Fruit fly (Drosophila melanogaster) whole organism, embryonic: Measurements from ENCODE around the gene CG45065.

Experiments used
- Atf3 ChIP-seq: fragments of 200-800 bp; sonication (Bioruptor generic); optimal IDR thresholded peaks from 3 replicates; lab custom pipeline; 2016; ENCODE audit warnings: missing biosample characterization, missing genetic modification characterization
- Blimp-1 ChIP-seq: fragments of 200-800 bp; sonication (Bioruptor generic); optimal IDR thresholded peaks from 3 replicates; lab custom pipeline; 2018; ENCODE audit warnings: missing biosample characterization, missing genetic modification characterization, mild to moderate bottlenecking, moderate library complexity, missing genetic modification reagents
- CG10267 ChIP-seq: fragments of 200-800 bp; sonication (Bioruptor generic); optimal IDR thresholded peaks from 2 replicates; lab custom pipeline; 2018; ENCODE audit warnings: missing biosample characterization, mild to moderate bottlenecking, missing genetic modification characterization, moderate library complexity
- CG10959 ChIP-seq: fragments of 200-800 bp; sonication (Bioruptor generic); IDR thresholded peaks from 2 replicates; pipeline ENCODE4 v1.3.6; 2022; ENCODE audit warnings: missing biosample characterization, missing genetic modification characterization
- CG10979 ChIP-seq: fragments of 200-800 bp; sonication (Bioruptor generic); optimal IDR thresholded peaks from 2 replicates; lab custom pipeline; 2018; ENCODE audit warnings: missing biosample characterization, mild to moderate bottlenecking, missing genetic modification characterization, moderate library complexity
- CG11504 ChIP-seq: fragments of 200-800 bp; sonication (Bioruptor generic); optimal IDR thresholded peaks from 3 replicates; lab custom pipeline; 2019; ENCODE audit warnings: missing biosample characterization, mild to moderate bottlenecking, missing genetic modification characterization, moderate library complexity
- CG12391 ChIP-seq: fragments of 200-800 bp; sonication (Bioruptor generic); optimal IDR thresholded peaks from 3 replicates; lab custom pipeline; 2018; ENCODE audit warnings: missing biosample characterization, mild to moderate bottlenecking, missing genetic modification characterization, moderate library complexity
- CG12769 ChIP-seq: fragments of 200-800 bp; sonication (Bioruptor generic); optimal IDR thresholded peaks from 2 replicates; lab custom pipeline; 2019; ENCODE audit warnings: missing biosample characterization, mild to moderate bottlenecking, missing genetic modification characterization, moderate library complexity
- CG13424 ChIP-seq: fragments of 200-800 bp; sonication (Bioruptor generic); optimal IDR thresholded peaks from 2 replicates; lab custom pipeline; 2019; ENCODE audit warnings: missing biosample characterization, mild to moderate bottlenecking, missing genetic modification characterization, moderate library complexity
- CG13894 ChIP-seq: fragments of 200-800 bp; sonication (Bioruptor generic); optimal IDR thresholded peaks from 3 replicates; lab custom pipeline; 2018; ENCODE audit warnings: missing biosample characterization, mild to moderate bottlenecking, missing genetic modification characterization, moderate library complexity
- CG14710 ChIP-seq: fragments of 200-800 bp; sonication (Bioruptor generic); optimal IDR thresholded peaks from 3 replicates; lab custom pipeline; 2019; ENCODE audit warnings: missing biosample characterization, mild to moderate bottlenecking, missing genetic modification characterization, moderate library complexity
- CG15601 ChIP-seq: fragments of 200-800 bp; sonication (Bioruptor generic); optimal IDR thresholded peaks from 3 replicates; lab custom pipeline; 2019; ENCODE audit warnings: missing biosample characterization, mild to moderate bottlenecking, missing genetic modification characterization, moderate library complexity
- CG17361 ChIP-seq: fragments of 200-800 bp; sonication (Bioruptor generic); IDR thresholded peaks from 3 replicates; pipeline ENCODE4 v1.3.6; 2022; ENCODE audit warnings: missing biosample characterization, missing genetic modification characterization
- CG18262 ChIP-seq: fragments of 200-800 bp; optimal IDR thresholded peaks from 3 replicates; lab custom pipeline; 2019; ENCODE audit warnings: missing biosample characterization, mild to moderate bottlenecking, missing genetic modification characterization, moderate library complexity
- CG2678 ChIP-seq: fragments of 200-800 bp; sonication (Bioruptor generic); optimal IDR thresholded peaks from 3 replicates; lab custom pipeline; 2019; ENCODE audit warnings: missing biosample characterization, mild to moderate bottlenecking, missing genetic modification characterization, moderate library complexity
- CG2712 ChIP-seq: fragments of 200-800 bp; optimal IDR thresholded peaks from 3 replicates; lab custom pipeline; 2019; ENCODE audit warnings: missing biosample characterization, mild to moderate bottlenecking, missing genetic modification characterization, moderate library complexity
- CG2889 ChIP-seq: fragments of 200-800 bp; sonication (Bioruptor generic); IDR thresholded peaks from 3 replicates; pipeline ENCODE4 v1.3.6; 2022; ENCODE audit warnings: missing biosample characterization, missing genetic modification characterization
- CG30403 ChIP-seq: fragments of 200-800 bp; sonication (Bioruptor generic); optimal IDR thresholded peaks from 3 replicates; lab custom pipeline; 2016; ENCODE audit warnings: missing biosample characterization, missing genetic modification characterization
- CG31441 ChIP-seq: fragments of 200-800 bp; sonication (Bioruptor generic); IDR thresholded peaks from 2 replicates; pipeline ENCODE4 v1.3.6; 2022; ENCODE audit warnings: missing biosample characterization, missing genetic modification characterization
- CG6813 ChIP-seq: fragments of 200-800 bp; sonication (Bioruptor generic); optimal IDR thresholded peaks from 2 replicates; lab custom pipeline; 2017; ENCODE audit warnings: missing biosample characterization, missing genetic modification characterization, mild to moderate bottlenecking, moderate library complexity, missing genetic modification reagents
- CG7556 ChIP-seq: fragments of 200-800 bp; sonication (Bioruptor generic); optimal IDR thresholded peaks from 2 replicates; lab custom pipeline; 2017; ENCODE audit warnings: missing biosample characterization, mild to moderate bottlenecking, missing genetic modification characterization
- CG7839 ChIP-seq: fragments of 200-800 bp; sonication (Bioruptor generic); optimal IDR thresholded peaks from 3 replicates; lab custom pipeline; 2018; ENCODE audit warnings: missing biosample characterization, mild to moderate bottlenecking, missing genetic modification characterization, moderate library complexity
- CG8388 ChIP-seq: fragments of 200-800 bp; sonication (Bioruptor generic); optimal IDR thresholded peaks from 2 replicates; lab custom pipeline; 2019; ENCODE audit warnings: missing biosample characterization, mild to moderate bottlenecking, missing genetic modification characterization, moderate library complexity
- CoRest ChIP-seq: fragments of 200-800 bp; sonication (Bioruptor generic); optimal IDR thresholded peaks from 3 replicates; lab custom pipeline; 2018; ENCODE audit warnings: missing biosample characterization, mild to moderate bottlenecking, missing genetic modification characterization, moderate library complexity
- Deaf1 ChIP-seq: fragments of 200-800 bp; optimal IDR thresholded peaks from 3 replicates; lab custom pipeline; 2019; ENCODE audit warnings: missing biosample characterization, mild to moderate bottlenecking, missing genetic modification characterization, moderate library complexity
- Hr78 ChIP-seq, 2 experiments: fragments of 200-800 bp in 1 of 2; fragments of >200 bp in 1 of 2; sonication (Bioruptor generic) in 1 of 2; optimal IDR thresholded peaks; 2 replicates each; lab custom pipeline; 2017 to 2019; ENCODE audit warnings: missing biosample characterization in 2 of 2, missing genetic modification characterization in 2 of 2, mild to moderate bottlenecking in 1 of 2, moderate library complexity in 1 of 2
- Lhr ChIP-seq: fragments of 200-800 bp; sonication (Bioruptor generic); optimal IDR thresholded peaks from 3 replicates; lab custom pipeline; 2017; ENCODE audit warnings: mild to moderate bottlenecking, missing biosample characterization, missing genetic modification reagents, missing genetic modification characterization
- Med ChIP-seq: fragments of 200-800 bp; sonication (Bioruptor generic); peaks from one replicate; lab custom pipeline; 2016; ENCODE audit warnings: missing biosample characterization, missing genetic modification characterization, mild to moderate bottlenecking, inconsistent platforms, moderate library complexity
- Oli ChIP-seq: fragments of 200-800 bp; sonication (Bioruptor generic); optimal IDR thresholded peaks from 2 replicates; lab custom pipeline; 2018; ENCODE audit warnings: missing biosample characterization, mild to moderate bottlenecking, missing genetic modification characterization, moderate library complexity
- Sox102F ChIP-seq: fragments of 200-800 bp; sonication (Bioruptor generic); optimal IDR thresholded peaks from 2 replicates; lab custom pipeline; 2018; ENCODE audit warnings: missing biosample characterization, mild to moderate bottlenecking, missing genetic modification characterization, moderate library complexity
- Spps ChIP-seq: fragments of 200-800 bp; sonication (Bioruptor generic); optimal IDR thresholded peaks from 2 replicates; lab custom pipeline; 2018; ENCODE audit warnings: missing biosample characterization, mild to moderate bottlenecking, missing genetic modification characterization
- Ssrp ChIP-seq: fragments of 200-800 bp; sonication (Bioruptor generic); optimal IDR thresholded peaks from 2 replicates; lab custom pipeline; 2018; ENCODE audit warnings: missing biosample characterization, mild to moderate bottlenecking, missing genetic modification characterization, moderate library complexity
- Xbp1 ChIP-seq: fragments of 200-800 bp; sonication (Bioruptor generic); optimal IDR thresholded peaks from 3 replicates; lab custom pipeline; 2016; ENCODE audit warnings: missing biosample characterization, mild to moderate bottlenecking, missing genetic modification characterization
- br ChIP-seq: fragments of >200 bp; optimal IDR thresholded peaks from 2 replicates; lab custom pipeline; 2017
- bsh ChIP-seq, 2 experiments: fragments of 200-800 bp; sonication (Bioruptor generic); optimal IDR thresholded peaks; 2 replicates each; lab custom pipeline; 2017 to 2018; ENCODE audit warnings: mild to moderate bottlenecking in 2 of 2, missing biosample characterization in 2 of 2, missing genetic modification characterization in 2 of 2, moderate library complexity in 1 of 2
- chinmo ChIP-seq: fragments of 200-800 bp; sonication (Bioruptor generic); IDR thresholded peaks from 4 replicates; pipeline ENCODE4 v1.3.6; 2022; ENCODE audit warnings: missing biosample characterization, missing genetic modification characterization; ENCODE audit not compliant: partially characterized antibody
- dmrt11E ChIP-seq: fragments of 200-800 bp; sonication (Bioruptor generic); optimal IDR thresholded peaks from 3 replicates; lab custom pipeline; 2018; ENCODE audit warnings: missing biosample characterization, mild to moderate bottlenecking, missing genetic modification characterization, moderate library complexity
- fd96Cb ChIP-seq: fragments of 200-800 bp; sonication (Bioruptor generic); optimal IDR thresholded peaks from 2 replicates; lab custom pipeline; 2018; ENCODE audit warnings: missing biosample characterization, mild to moderate bottlenecking, missing genetic modification characterization, moderate library complexity
- grau ChIP-seq: fragments of 200-800 bp; optimal IDR thresholded peaks from 3 replicates; lab custom pipeline; 2019; ENCODE audit warnings: missing biosample characterization, mild to moderate bottlenecking, missing genetic modification characterization, moderate library complexity
- gsb-n ChIP-seq: fragments of 200-800 bp; sonication (Bioruptor generic); optimal IDR thresholded peaks from 3 replicates; lab custom pipeline; 2018; ENCODE audit warnings: missing biosample characterization, mild to moderate bottlenecking, missing genetic modification characterization
- kni ChIP-seq: fragments of 200-800 bp; sonication (Bioruptor generic); optimal IDR thresholded peaks from 3 replicates; lab custom pipeline; 2017; ENCODE audit warnings: mild to moderate bottlenecking, missing biosample characterization, missing genetic modification reagents, missing genetic modification characterization
- lola ChIP-seq, 3 experiments: fragments of >200 bp in 2 of 3; fragments of 200-800 bp in 1 of 3; sonication (Bioruptor generic) in 1 of 3; optimal IDR thresholded peaks; 2 replicates each; lab custom pipeline; 2017 to 2019; ENCODE audit warnings: missing biosample characterization in 3 of 3, missing genetic modification characterization in 3 of 3, mild to moderate bottlenecking in 1 of 3, moderate library complexity in 1 of 3
- phol ChIP-seq: fragments of 200-800 bp; sonication (Bioruptor generic); optimal IDR thresholded peaks from 3 replicates; lab custom pipeline; 2018; ENCODE audit warnings: missing biosample characterization, mild to moderate bottlenecking, missing genetic modification characterization, moderate library complexity
- salm ChIP-seq: fragments of 200-800 bp; sonication (Bioruptor generic); optimal IDR thresholded peaks from 2 replicates; lab custom pipeline; 2018; ENCODE audit warnings: missing biosample characterization, mild to moderate bottlenecking, missing genetic modification characterization
- stc ChIP-seq: fragments of 200-800 bp; sonication (Bioruptor generic); IDR thresholded peaks from 2 replicates; pipeline ENCODE4 v1.3.6; 2022; ENCODE audit warnings: missing biosample characterization, missing genetic modification characterization
- stwl ChIP-seq: fragments of 200-800 bp; sonication (Bioruptor generic); optimal IDR thresholded peaks from 3 replicates; lab custom pipeline; 2018; ENCODE audit warnings: missing biosample characterization, mild to moderate bottlenecking, missing genetic modification characterization, moderate library complexity
- unpg ChIP-seq: fragments of 200-800 bp; sonication (Bioruptor generic); optimal IDR thresholded peaks from 3 replicates; lab custom pipeline; 2018; ENCODE audit warnings: missing biosample characterization, mild to moderate bottlenecking, missing genetic modification characterization, moderate library complexity

Gene CG45065

DNA sequence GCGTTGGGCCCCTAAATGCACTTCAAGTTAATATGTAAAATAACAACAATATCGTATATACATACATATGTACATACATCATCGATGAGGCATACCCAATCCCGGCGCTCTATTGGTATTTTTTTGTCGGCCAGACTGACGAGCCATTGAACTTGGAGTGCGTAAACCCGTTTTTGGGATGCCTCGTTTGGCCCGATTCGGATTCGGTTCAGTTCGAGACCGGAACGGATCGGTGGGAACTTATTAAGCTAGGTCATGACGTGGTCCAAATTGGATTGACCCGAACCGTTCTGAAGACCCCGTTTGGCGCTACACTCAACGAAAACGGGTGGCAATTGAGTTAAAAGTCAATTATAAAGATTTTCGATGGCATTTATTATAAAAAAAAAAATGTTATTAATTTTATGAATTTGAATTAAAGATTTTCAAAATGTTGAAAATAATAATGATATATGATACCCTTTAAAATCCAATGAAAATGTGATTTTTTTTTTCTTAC, 36.2 kb downstream of the CG45065 start:
- TF ChIP-seq Xbp1 (GFP tag; lab: Kevin White, UChicago), result peak; percentile 21
- TF ChIP-seq CG10979, result peak; percentile 68
- TF ChIP-seq CG7556 (GFP tag; lab: Kevin White, UChicago), result peak; percentile 8
- TF ChIP-seq phol (tag; lab: Kevin White, UChicago), result peak; percentile 39
- TF ChIP-seq CG13424 (tag; lab: Kevin White, UChicago), result peak; percentile 38
- TF ChIP-seq Lhr (GFP tag; lab: Kevin White, UChicago), result no peak
- peak; percentile 69 for TF ChIP-seq CG12769
- TF ChIP-seq CG8388, result peak; percentile 26
- TF ChIP-seq Spps (tag; lab: Kevin White, UChicago), result peak; percentile 12
- TF ChIP-seq Med, result peak; percentile 51
- peak; percentile 29 for TF ChIP-seq CG7839
- TF ChIP-seq unpg (GFP tag; lab: Kevin White, UChicago), result peak; percentile 30
- TF ChIP-seq chinmo (GFP tag; lab: Robert Waterston, UW), result 0 out of 4 replicates have a peak, but pooled peaks have one; percentile 60
- TF ChIP-seq CG2889 (GFP tag; lab: Robert Waterston, UW), result no peak
- peak; percentile 53 for TF ChIP-seq CG2678 (tag; lab: Kevin White, UChicago)
- peak; percentile 52 for TF ChIP-seq Deaf1
- TF ChIP-seq stc (GFP tag; lab: Robert Waterston, UW), result no peak
- peak; percentile 24 for TF ChIP-seq CG30403 (GFP tag; lab: Kevin White, UChicago)
- peak in 1 of 2 experiments; percentile 82 for TF ChIP-seq Hr78 (GFP tag; optimal IDR thresholded peaks at IDR 0.05; lab: Kevin White, UChicago)
- peak; percentile 54 for TF ChIP-seq Blimp-1 (GFP tag; lab: Kevin White, UChicago)
- TF ChIP-seq stwl, result no peak
- peak; percentile 36 for TF ChIP-seq CG10267 (tag; lab: Kevin White, UChicago)
- peak in 1 of 2 experiments; percentile 59 for TF ChIP-seq bsh (GFP tag; optimal IDR thresholded peaks at IDR 0.05; lab: Kevin White, UChicago)
- no peak for TF ChIP-seq CG10959 (GFP tag; lab: Robert Waterston, UW)
- TF ChIP-seq CG13894 (tag; lab: Kevin White, UChicago), result peak; percentile 21
- peak; percentile 14 for TF ChIP-seq grau (tag; lab: Kevin White, UChicago)
- peak; percentile 10 for TF ChIP-seq CoRest (tag; lab: Kevin White, UChicago)
- TF ChIP-seq salm (tag; lab: Kevin White, UChicago), result no peak
- TF ChIP-seq CG12391, result peak; percentile 32
- peak; percentile 13 for TF ChIP-seq Oli (tag; lab: Kevin White, UChicago)
- peak; percentile 49 for TF ChIP-seq dmrt11E (tag; lab: Kevin White, UChicago)
- TF ChIP-seq CG17361, result 0 out of 3 replicates have a peak, but pooled peaks have one; percentile 28
- peak; percentile 34 for TF ChIP-seq CG2712 (tag; lab: Kevin White, UChicago)
- TF ChIP-seq Ssrp (tag; lab: Kevin White, UChicago), result peak; percentile 6
- TF ChIP-seq fd96Cb (tag; lab: Kevin White, UChicago), result peak; percentile 13
- TF ChIP-seq Sox102F, result peak; percentile 5
- TF ChIP-seq CG31441 (GFP tag; lab: Robert Waterston, UW), result peak; percentile 38; the same call in 1 of the 2 replicates
- TF ChIP-seq CG11504 (tag; lab: Kevin White, UChicago), result peak; percentile 41
- TF ChIP-seq CG14710 (tag; lab: Kevin White, UChicago), result peak; percentile 51
- TF ChIP-seq gsb-n, result peak; percentile 72
- TF ChIP-seq CG15601 (tag; lab: Kevin White, UChicago), result peak; percentile 37
- TF ChIP-seq br (lab: Kevin White, UChicago), result no peak
- TF ChIP-seq CG6813 (GFP tag; lab: Kevin White, UChicago), result no peak
- peak in 1 of 3 experiments; percentile 61 for TF ChIP-seq lola (GFP tag; optimal IDR thresholded peaks at IDR 0.05; lab: Kevin White, UChicago)
- TF ChIP-seq kni, result peak; percentile 45
- no peak for TF ChIP-seq Atf3 (GFP tag; lab: Kevin White, UChicago)
- TF ChIP-seq CG18262 (tag; lab: Kevin White, UChicago), result peak; percentile 20
